Fruit fly (Drosophila melanogaster) whole organism, pupa: ENCODE data around the gene Notum.

ENCODE experiments used
- CG10348 ChIP-seq: fragments of 200-800 bp; sonication (Bioruptor generic); IDR thresholded peaks from 2 replicates; pipeline ENCODE4 v1.3.6; 2022; ENCODE audit warnings: missing biosample characterization, missing genetic modification characterization
- CG34367 ChIP-seq: fragments of 200-800 bp; sonication (Bioruptor generic); optimal IDR thresholded peaks from 2 replicates; lab custom pipeline; 2018; ENCODE audit warnings: missing biosample characterization, mild to moderate bottlenecking, missing genetic modification characterization
- Pif1B ChIP-seq: fragments of 200-800 bp; sonication (Bioruptor generic); optimal IDR thresholded peaks from 3 replicates; lab custom pipeline; 2016; ENCODE audit warnings: missing biosample characterization, missing genetic modification characterization
- Snoo ChIP-seq: fragments of 200-800 bp; sonication (Bioruptor generic); optimal IDR thresholded peaks from 3 replicates; lab custom pipeline; 2017; ENCODE audit warnings: missing biosample characterization, mild to moderate bottlenecking, missing genetic modification characterization, inconsistent platforms

DNA sequence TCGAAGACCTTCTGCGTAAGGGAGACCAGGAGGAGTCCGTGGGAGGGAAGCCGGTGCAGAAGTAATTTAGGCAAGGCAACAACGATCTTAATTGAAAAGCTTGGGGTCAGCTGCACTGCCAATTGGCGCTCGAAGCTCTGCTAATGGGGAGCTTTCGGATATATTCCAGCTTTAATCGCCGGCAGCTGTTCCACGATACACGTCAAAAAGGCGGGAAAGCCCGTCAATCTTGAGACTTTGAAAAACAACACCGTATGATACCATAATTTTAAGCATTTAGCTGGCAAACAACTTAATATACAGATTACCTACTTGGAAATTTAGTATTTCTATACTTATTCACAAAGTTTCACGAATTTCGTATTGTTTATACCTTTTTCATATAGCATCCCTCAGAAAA, 41.9 kb upstream of the Notum start:
- TF ChIP-seq CG10348 (no peak), Snoo (tag; lab: Kevin White, UChicago) (no peak), CG34367 (tag; lab: Kevin White, UChicago) (no peak), Pif1B (GFP tag; lab: Kevin White, UChicago) (no peak)
